Worm (Caenorhabditis elegans): ENCODE results near the gene srw-17.

- no peak for TF ChIP-seq ref-1 (GFP tag; conservative IDR thresholded peaks at IDR 0.05)
- no peak for TF ChIP-seq klf-2 (GFP tag; conservative IDR thresholded peaks at IDR 0.05)
- no peak for TF ChIP-seq T22C8.4 (GFP tag; IDR thresholded peaks at IDR 0.05)
- TF ChIP-seq cog-1 (tag; optimal IDR thresholded peaks at IDR 0.05) = no peak
Measured at ce11 chrV:15259049-15259448, 17.8 kb downstream of the srw-17 start, which contains the start of gene srsx-37.

Data from whole organism, midembryonic.